Worm (Caenorhabditis elegans) whole organism, young adult: ENCODE data around the gene F09E5.8.
A peak's percentile ranks its signal among the peaks of the same experiment; 100 is the strongest.

Source experiments
- B0336.3 ChIP-seq: fragments of 200-800 bp; sonication (Bioruptor generic); IDR thresholded peaks from 2 replicates; pipeline ENCODE4 v1.3.6; 2022; ENCODE audit warnings: missing genetic modification characterization, missing compliant biosample characterization
- D2030.7 ChIP-seq: fragments of 200-800 bp; sonication (Bioruptor generic); IDR thresholded peaks from 2 replicates; pipeline ENCODE4 v1.3.6; 2022; ENCODE audit warnings: missing genetic modification reagents, missing genetic modification characterization, missing compliant biosample characterization
- F23B12.7 ChIP-seq: sonication (generic microtip); optimal IDR thresholded peaks from 2 replicates; lab custom pipeline; 2017; ENCODE audit warnings: missing genetic modification characterization, mild to moderate bottlenecking, missing compliant biosample characterization, antibody characterized with exemption, moderate library complexity; ENCODE audit not compliant: insufficient read depth
- F33H1.4 ChIP-seq: fragments of 200-800 bp; sonication (Bioruptor generic); IDR thresholded peaks from 2 replicates; pipeline ENCODE4 v1.3.6; 2022; ENCODE audit warnings: missing genetic modification reagents, missing genetic modification characterization, missing compliant biosample characterization
- F37B4.10 ChIP-seq: fragments of 200-800 bp; sonication (Bioruptor generic); IDR thresholded peaks from 2 replicates; pipeline ENCODE4 v1.3.6; 2022; ENCODE audit warnings: missing genetic modification characterization, missing compliant biosample characterization
- F39B2.1 ChIP-seq: fragments of 200-800 bp; sonication (Bioruptor generic); IDR thresholded peaks from 2 replicates; pipeline ENCODE4 v1.3.6; 2022; ENCODE audit warnings: missing genetic modification reagents, missing genetic modification characterization, missing compliant biosample characterization
- F55B11.4 ChIP-seq: sonication (generic microtip); optimal IDR thresholded peaks from 2 replicates; lab custom pipeline; 2016; ENCODE audit warnings: missing compliant biosample characterization, missing genetic modification characterization, borderline replicate concordance; ENCODE audit not compliant: insufficient read depth
- F57A8.1 ChIP-seq: fragments of 200-800 bp; sonication (Bioruptor generic); optimal IDR thresholded peaks from 2 replicates; lab custom pipeline; 2018; ENCODE audit warnings: mild to moderate bottlenecking, missing genetic modification characterization, moderate library complexity, missing compliant biosample characterization
- K11D2.4 ChIP-seq: fragments of 200-800 bp; sonication (Bioruptor generic); IDR thresholded peaks from 2 replicates; pipeline ENCODE4 v1.3.6; 2022; ENCODE audit warnings: missing genetic modification reagents, missing genetic modification characterization, missing compliant biosample characterization
- T26A5.8 ChIP-seq: sonication (generic microtip); optimal IDR thresholded peaks from 2 replicates; lab custom pipeline; 2016; ENCODE audit warnings: missing genetic modification characterization, missing compliant biosample characterization
- Y79H2A.3 ChIP-seq: fragments of 200-800 bp; sonication (Bioruptor generic); conservative IDR thresholded peaks from 2 replicates; pipeline ENCODE4 v1.3.6; 2022; ENCODE audit warnings: missing genetic modification reagents, missing genetic modification characterization, missing compliant biosample characterization
- Y95B8A.8 ChIP-seq: fragments of 200-800 bp; sonication (Bioruptor generic); IDR thresholded peaks from 2 replicates; pipeline ENCODE4 v1.3.6; 2022; ENCODE audit warnings: missing genetic modification reagents, missing genetic modification characterization, missing compliant biosample characterization
- ama-1 ChIP-seq, 3 experiments: fragments of 150-350 bp in 1 of 3; sonication (generic microtip) in 2 of 3; optimal IDR thresholded peaks; 2 replicates each; lab custom pipeline; 2014 to 2018; ENCODE audit warnings: missing biosample characterization in 2 of 3, missing genetic modification characterization in 2 of 3, missing genetic modification reagents in 2 of 3
- aptf-2 ChIP-seq: fragments of 200-800 bp; sonication (Bioruptor generic); conservative IDR thresholded peaks from 2 replicates; pipeline ENCODE4 v1.3.6; 2022; ENCODE audit warnings: missing genetic modification reagents, missing genetic modification characterization, missing compliant biosample characterization
- attf-3 ChIP-seq: fragments of 200-800 bp; sonication (Bioruptor generic); conservative IDR thresholded peaks from 2 replicates; pipeline ENCODE4 v1.3.6; 2022; ENCODE audit warnings: missing genetic modification reagents, missing genetic modification characterization, missing compliant biosample characterization
- attf-6 ChIP-seq: fragments of 200-800 bp; sonication (Bioruptor generic); IDR thresholded peaks from 2 replicates; pipeline ENCODE4 v1.3.6; 2022; ENCODE audit warnings: missing genetic modification reagents, missing genetic modification characterization, missing compliant biosample characterization
- bed-1 ChIP-seq: fragments of 200-800 bp; sonication (Bioruptor generic); IDR thresholded peaks from 2 replicates; pipeline ENCODE4 v1.3.6; 2022; ENCODE audit warnings: missing genetic modification reagents, missing genetic modification characterization, missing compliant biosample characterization
- cebp-2 ChIP-seq: fragments of 200-800 bp; sonication (Bioruptor generic); IDR thresholded peaks from 2 replicates; pipeline ENCODE4 v1.3.6; 2022; ENCODE audit warnings: missing genetic modification characterization, missing compliant biosample characterization
- ceh-27 ChIP-seq: fragments of 200-800 bp; sonication (Bioruptor generic); optimal IDR thresholded peaks from 2 replicates; lab custom pipeline; 2018; ENCODE audit warnings: mild to moderate bottlenecking, missing genetic modification characterization, moderate library complexity, missing compliant biosample characterization
- ceh-40 ChIP-seq: fragments of 200-800 bp; sonication (Bioruptor generic); IDR thresholded peaks from 2 replicates; pipeline ENCODE4 v1.3.6; 2022; ENCODE audit warnings: missing genetic modification characterization, missing compliant biosample characterization
- ceh-58 ChIP-seq: fragments of 200-800 bp; sonication (Bioruptor generic); IDR thresholded peaks from 2 replicates; pipeline ENCODE4 v1.3.6; 2022; ENCODE audit warnings: missing genetic modification characterization, missing compliant biosample characterization
- chd-7 ChIP-seq: sonication (generic microtip); optimal IDR thresholded peaks from 2 replicates; lab custom pipeline; 2016; ENCODE audit warnings: mild to moderate bottlenecking, missing genetic modification characterization, moderate library complexity, missing compliant biosample characterization
- die-1 ChIP-seq: sonication (generic microtip); optimal IDR thresholded peaks from 2 replicates; lab custom pipeline; 2016; ENCODE audit warnings: missing genotype, mild to moderate bottlenecking, missing genetic modification characterization, missing compliant biosample characterization
- dox-1 ChIP-seq: fragments of 200-800 bp; sonication (Bioruptor generic); IDR thresholded peaks from 2 replicates; pipeline ENCODE4 v1.3.6; 2022; ENCODE audit warnings: missing genetic modification reagents, missing genetic modification characterization, missing compliant biosample characterization
- dpff-1 ChIP-seq: sonication (generic microtip); optimal IDR thresholded peaks from 2 replicates; lab custom pipeline; 2017; ENCODE audit warnings: mild to moderate bottlenecking, missing genetic modification characterization, missing compliant biosample characterization
- egl-18 ChIP-seq: fragments of 200-800 bp; sonication (Bioruptor generic); IDR thresholded peaks from 2 replicates; pipeline ENCODE4 v1.3.6; 2022; ENCODE audit warnings: missing genetic modification reagents, missing genetic modification characterization, missing compliant biosample characterization
- gei-17 ChIP-seq: fragments of 200-800 bp; sonication (Bioruptor generic); optimal IDR thresholded peaks from 2 replicates; lab custom pipeline; 2018; ENCODE audit warnings: mild to moderate bottlenecking, missing genetic modification characterization, missing compliant biosample characterization
- hsf-1 ChIP-seq: fragments of 200-800 bp; sonication (Bioruptor generic); IDR thresholded peaks from 2 replicates; pipeline ENCODE4 v1.3.6; 2022; ENCODE audit warnings: missing genetic modification reagents, missing genetic modification characterization, missing compliant biosample characterization
- lin-40 ChIP-seq: sonication (generic microtip); optimal IDR thresholded peaks from 2 replicates; lab custom pipeline; 2016; ENCODE audit warnings: missing genetic modification characterization, mild to moderate bottlenecking, missing compliant biosample characterization, missing genotype, missing genetic modification reagents
- lin-54 ChIP-seq: fragments of 200-800 bp; sonication (Bioruptor generic); optimal IDR thresholded peaks from 2 replicates; lab custom pipeline; 2018; ENCODE audit warnings: mild to moderate bottlenecking, missing genetic modification characterization, missing compliant biosample characterization
- lsl-1 ChIP-seq: fragments of 200-800 bp; sonication (Bioruptor generic); optimal IDR thresholded peaks from 2 replicates; lab custom pipeline; 2018; ENCODE audit warnings: mild to moderate bottlenecking, missing genetic modification characterization, moderate library complexity, missing compliant biosample characterization
- madf-3 ChIP-seq: fragments of 200-800 bp; sonication (Bioruptor generic); IDR thresholded peaks from 2 replicates; pipeline ENCODE4 v1.3.6; 2022; ENCODE audit warnings: missing genetic modification reagents, missing genetic modification characterization, missing compliant biosample characterization
- mel-28 ChIP-seq: sonication (generic microtip); optimal IDR thresholded peaks from 2 replicates; lab custom pipeline; 2016; ENCODE audit warnings: borderline replicate concordance, mild to moderate bottlenecking, missing genetic modification characterization, missing compliant biosample characterization
- nfyb-1 ChIP-seq: fragments of 200-800 bp; sonication (Bioruptor generic); IDR thresholded peaks from 2 replicates; pipeline ENCODE4 v1.3.6; 2022; ENCODE audit warnings: missing genetic modification reagents, missing genetic modification characterization, missing compliant biosample characterization
- nhr-27 ChIP-seq: fragments of 200-800 bp; sonication (Bioruptor generic); optimal IDR thresholded peaks from 2 replicates; lab custom pipeline; 2018; ENCODE audit warnings: mild to moderate bottlenecking, missing genetic modification characterization, moderate library complexity, missing compliant biosample characterization
- pha-4 ChIP-seq: fragments of 150-350 bp; sonication (generic microtip); optimal IDR thresholded peaks from 2 replicates; lab custom pipeline; 2014; ENCODE audit warnings: missing biosample characterization, missing genetic modification reagents, missing genetic modification characterization
- rec-8 ChIP-seq, 2 experiments: sonication (generic microtip); optimal IDR thresholded peaks; 2 replicates each; lab custom pipeline; 2016; ENCODE audit warnings: mild to moderate bottlenecking in 2 of 2, missing genetic modification characterization in 2 of 2, missing genetic modification reagents in 2 of 2, missing genotype in 2 of 2, missing biosample characterization in 1 of 2, missing compliant biosample characterization in 1 of 2, moderate library complexity in 1 of 2
- repo-1 ChIP-seq: sonication (generic microtip); optimal IDR thresholded peaks from 2 replicates; lab custom pipeline; 2017; ENCODE audit warnings: mild to moderate bottlenecking, missing genetic modification characterization, missing compliant biosample characterization
- sdz-38 ChIP-seq: sonication (generic microtip); optimal IDR thresholded peaks from 2 replicates; lab custom pipeline; 2016; ENCODE audit warnings: missing genotype, missing genetic modification characterization, missing compliant biosample characterization
- sea-2 ChIP-seq: fragments of 200-800 bp; sonication (Bioruptor generic); IDR thresholded peaks from 2 replicates; pipeline ENCODE4 v1.3.6; 2022; ENCODE audit warnings: missing genetic modification characterization, missing compliant biosample characterization
- snpc-1.1 ChIP-seq: sonication (generic microtip); optimal IDR thresholded peaks from 2 replicates; lab custom pipeline; 2017; ENCODE audit warnings: missing genetic modification characterization, mild to moderate bottlenecking, missing compliant biosample characterization, antibody characterized with exemption, moderate library complexity, missing genotype, missing genetic modification reagents; ENCODE audit not compliant: insufficient read depth
- snpc-3.4 ChIP-seq: sonication (generic microtip); optimal IDR thresholded peaks from 2 replicates; lab custom pipeline; 2017; ENCODE audit warnings: missing genetic modification characterization, mild to moderate bottlenecking, missing compliant biosample characterization, antibody characterized with exemption, moderate library complexity, missing genotype, missing genetic modification reagents
- tbx-9 ChIP-seq: sonication (generic microtip); optimal IDR thresholded peaks from 2 replicates; lab custom pipeline; 2016; ENCODE audit warnings: borderline replicate concordance, missing genetic modification characterization, inconsistent platforms, missing compliant biosample characterization
- unc-130 ChIP-seq: sonication (generic microtip); optimal IDR thresholded peaks from 2 replicates; lab custom pipeline; 2016; ENCODE audit warnings: missing genetic modification reagents, missing genetic modification characterization, missing compliant biosample characterization
- zfh-2 ChIP-seq: fragments of 200-800 bp; sonication (Bioruptor generic); conservative IDR thresholded peaks from 2 replicates; pipeline ENCODE4 v1.3.6; 2022; ENCODE audit warnings: missing genetic modification reagents, missing genetic modification characterization, missing compliant biosample characterization
- ztf-18 ChIP-seq: sonication (generic microtip); optimal IDR thresholded peaks from 2 replicates; lab custom pipeline; 2016; ENCODE audit warnings: missing genotype, mild to moderate bottlenecking, missing genetic modification characterization, missing compliant biosample characterization

F09E5.8 gene

DNA sequence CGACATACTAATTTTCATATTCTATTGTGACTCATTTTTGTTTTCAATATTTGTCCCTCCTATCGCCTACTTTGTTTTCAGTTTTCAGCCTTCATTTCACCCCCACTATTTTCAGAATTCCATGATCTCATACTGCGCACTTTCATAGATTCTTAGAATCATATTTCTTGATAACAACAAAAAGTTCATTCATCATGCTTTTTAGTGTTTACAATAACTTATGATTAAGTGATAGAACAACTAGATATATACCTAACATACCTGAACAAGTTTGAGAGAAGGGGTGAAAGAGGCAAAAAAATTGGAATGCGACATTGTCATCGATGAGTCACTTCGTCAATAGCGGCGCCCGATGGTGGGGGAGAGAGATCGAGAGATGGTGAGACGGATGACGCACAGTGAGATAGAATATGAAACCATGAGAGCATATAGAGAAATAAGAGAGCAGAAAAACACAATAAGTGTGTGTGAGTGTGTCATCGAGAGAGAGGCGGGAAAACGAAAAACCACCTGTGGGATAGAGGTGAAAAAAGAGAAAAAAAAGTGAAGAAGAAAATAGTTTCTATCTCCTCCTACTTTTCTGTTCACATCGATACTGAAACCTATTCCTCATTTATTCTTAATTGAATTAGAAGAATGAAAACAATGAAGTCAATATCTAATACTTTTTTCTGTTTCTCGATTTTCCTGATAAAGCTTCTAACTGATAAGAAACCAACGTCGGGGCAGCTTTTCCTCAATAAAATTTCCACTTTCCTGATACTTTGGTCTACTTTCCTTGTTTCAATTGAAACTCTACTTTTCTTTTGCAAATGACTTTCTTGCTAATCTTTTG, 13.6 kb upstream of the F09E5.8 start (continued):
- TF ChIP-seq F39B2.1 (GFP tag; lab: Robert Waterston, UW) = no peak
- TF ChIP-seq ceh-27 = peak; percentile 63
- TF ChIP-seq ceh-58 (GFP tag; lab: Robert Waterston, UW) = no peak
- TF ChIP-seq Y95B8A.8 = no peak
- TF ChIP-seq Y79H2A.3 = no peak
- no peak for TF ChIP-seq aptf-2 (GFP tag; lab: Robert Waterston, UW)
- no peak for TF ChIP-seq tbx-9 (tag; lab: Kevin White, UChicago)
- no peak for TF ChIP-seq attf-3 (GFP tag; lab: Robert Waterston, UW)
- no peak for TF ChIP-seq sea-2 (GFP tag; lab: Robert Waterston, UW)
- no peak for TF ChIP-seq ama-1 (optimal IDR thresholded peaks at IDR 0.05; lab: Kevin White, UChicago)
- no peak for TF ChIP-seq ama-1 (GFP tag; optimal IDR thresholded peaks at IDR 0.05; lab: Kevin White, UChicago)
- TF ChIP-seq lsl-1 (GFP tag; lab: Kevin White, UChicago) = no peak
- TF ChIP-seq unc-130 (GFP tag; lab: Kevin White, UChicago) = no peak
- TF ChIP-seq T26A5.8 (tag; lab: Kevin White, UChicago) = no peak
- TF ChIP-seq lin-40 (tag; lab: Kevin White, UChicago) = peak; percentile 67
- TF ChIP-seq sdz-38 (tag; lab: Kevin White, UChicago) = no peak
- peak; percentile 49; the same call in 1 of the 2 replicates for TF ChIP-seq nfyb-1 (GFP tag; lab: Robert Waterston, UW)
- TF ChIP-seq snpc-3.4 = no peak
- TF ChIP-seq attf-6 (GFP tag; lab: Robert Waterston, UW) = no peak
- no peak for TF ChIP-seq bed-1
- TF ChIP-seq D2030.7 = no peak
- no peak for TF ChIP-seq mel-28 (tag; lab: Kevin White, UChicago)
- no peak for TF ChIP-seq madf-3 (GFP tag; lab: Robert Waterston, UW)
- no peak for TF ChIP-seq rec-8 (tag; optimal IDR thresholded peaks at IDR 0.05; lab: Kevin White, UChicago)
- no peak for TF ChIP-seq cebp-2 (GFP tag; lab: Robert Waterston, UW)
- peak; percentile 30 for TF ChIP-seq lin-54
- TF ChIP-seq repo-1 (tag; lab: Kevin White, UChicago) = no peak
- no peak for TF ChIP-seq egl-18 (GFP tag; lab: Robert Waterston, UW)
- no peak for TF ChIP-seq F23B12.7 (tag; lab: Kevin White, UChicago)
- no peak for TF ChIP-seq hsf-1
- TF ChIP-seq dpff-1 (tag; lab: Kevin White, UChicago) = no peak
- 0 out of 2 replicates have a peak, but pooled peaks have one; percentile 43 for TF ChIP-seq ceh-40
- peak; percentile 90 for TF ChIP-seq zfh-2 (GFP tag; lab: Robert Waterston, UW)
- no peak for TF ChIP-seq ztf-18
- TF ChIP-seq chd-7 (tag; lab: Kevin White, UChicago) = no peak
- TF ChIP-seq die-1 (tag; lab: Kevin White, UChicago) = peak; percentile 5
- 0 out of 2 replicates have a peak, but pooled peaks have one; percentile 36 for TF ChIP-seq B0336.3 (GFP tag; lab: Robert Waterston, UW)
- no peak for TF ChIP-seq F57A8.1 (GFP tag; lab: Kevin White, UChicago)
- peak; percentile 66 for TF ChIP-seq K11D2.4 (GFP tag; lab: Robert Waterston, UW)
- TF ChIP-seq nhr-27 = no peak
- no peak for TF ChIP-seq F55B11.4 (tag; lab: Kevin White, UChicago)
- TF ChIP-seq pha-4 (tag; lab: Kevin White, UChicago) = no peak
- TF ChIP-seq F33H1.4 (GFP tag; lab: Robert Waterston, UW) = no peak
- peak; percentile 40; the same call in 1 of the 2 replicates for TF ChIP-seq dox-1 (GFP tag; lab: Robert Waterston, UW)
- TF ChIP-seq F37B4.10 (GFP tag; lab: Robert Waterston, UW) = no peak
- TF ChIP-seq gei-17 (GFP tag; lab: Kevin White, UChicago) = no peak
- TF ChIP-seq snpc-1.1 (tag; lab: Kevin White, UChicago) = no peak
